Worm (Caenorhabditis elegans) whole organism, late embryonic: ENCODE data around the gene W03D2.9.

Source experiments
- C08G9.2 ChIP-seq: sonication (generic microtip); optimal IDR thresholded peaks from 2 replicates; lab custom pipeline; 2016; ENCODE audit warnings: mild to moderate bottlenecking, missing genetic modification characterization, moderate library complexity, missing compliant biosample characterization
- F13H6.1 ChIP-seq: sonication (generic microtip); optimal IDR thresholded peaks from 2 replicates; lab custom pipeline; 2016; ENCODE audit warnings: missing genetic modification characterization, missing compliant biosample characterization
- K02D7.2 ChIP-seq: sonication (generic microtip); optimal IDR thresholded peaks from 2 replicates; lab custom pipeline; 2017; ENCODE audit warnings: mild to moderate bottlenecking, missing genetic modification characterization, missing compliant biosample characterization
- K09A11.1 ChIP-seq: sonication (generic microtip); optimal IDR thresholded peaks from 2 replicates; lab custom pipeline; 2017; ENCODE audit warnings: antibody characterized with exemption, mild to moderate bottlenecking, missing genetic modification characterization, missing compliant biosample characterization; ENCODE audit not compliant: insufficient read depth
- T23F11.4 ChIP-seq: fragments of 200-800 bp; sonication (Bioruptor generic); optimal IDR thresholded peaks from 2 replicates; lab custom pipeline; 2018; ENCODE audit warnings: mild to moderate bottlenecking, missing genetic modification characterization, missing compliant biosample characterization
- Y22D7AL.16 ChIP-seq: sonication (generic microtip); optimal IDR thresholded peaks from 2 replicates; lab custom pipeline; 2016; ENCODE audit warnings: missing genetic modification characterization, missing compliant biosample characterization
- ahr-1 ChIP-seq: sonication (generic microtip); optimal IDR thresholded peaks from 2 replicates; lab custom pipeline; 2016; ENCODE audit warnings: missing genetic modification characterization, missing compliant biosample characterization
- ama-1 ChIP-seq: fragments of 150-350 bp; optimal IDR thresholded peaks from 2 replicates; lab custom pipeline; 2014
- ceh-14 ChIP-seq: sonication (generic microtip); optimal IDR thresholded peaks from 2 replicates; lab custom pipeline; 2016; ENCODE audit warnings: missing genotype, missing genetic modification characterization, missing compliant biosample characterization
- ceh-2 ChIP-seq: sonication (generic microtip); optimal IDR thresholded peaks from 2 replicates; lab custom pipeline; 2016; ENCODE audit warnings: missing genotype, missing genetic modification characterization, missing compliant biosample characterization
- ceh-22 ChIP-seq: sonication (generic microtip); optimal IDR thresholded peaks from 2 replicates; lab custom pipeline; 2017; ENCODE audit warnings: missing biosample characterization, missing genetic modification characterization
- ceh-24 ChIP-seq: sonication (generic microtip); optimal IDR thresholded peaks from 2 replicates; lab custom pipeline; 2016; ENCODE audit warnings: mild to moderate bottlenecking, missing genetic modification characterization, missing compliant biosample characterization
- ceh-30 ChIP-seq: fragments of 150-350 bp; optimal IDR thresholded peaks from 2 replicates; lab custom pipeline; 2014; ENCODE audit warnings: missing biosample characterization, missing genetic modification characterization
- ceh-45 ChIP-seq: fragments of 200-800 bp; sonication (Bioruptor generic); IDR thresholded peaks from 2 replicates; pipeline ENCODE4 v1.3.6; 2022; ENCODE audit warnings: missing genetic modification reagents, missing genetic modification characterization, missing compliant biosample characterization
- ceh-48 ChIP-seq: sonication (generic microtip); optimal IDR thresholded peaks from 2 replicates; lab custom pipeline; 2016; ENCODE audit warnings: missing genetic modification characterization, inconsistent platforms, missing compliant biosample characterization
- ceh-6 ChIP-seq: fragments of 200-800 bp; sonication (Bioruptor generic); optimal IDR thresholded peaks from 2 replicates; lab custom pipeline; 2018; ENCODE audit warnings: mild to moderate bottlenecking, missing genetic modification characterization, missing compliant biosample characterization
- ceh-9 ChIP-seq: sonication (generic microtip); optimal IDR thresholded peaks from 2 replicates; lab custom pipeline; 2016; ENCODE audit warnings: mild to moderate bottlenecking, missing genetic modification characterization, inconsistent platforms, missing compliant biosample characterization
- che-1 ChIP-seq: sonication (generic microtip); optimal IDR thresholded peaks from 2 replicates; lab custom pipeline; 2016; ENCODE audit warnings: mild to moderate bottlenecking, missing genetic modification characterization, missing compliant biosample characterization
- dmd-4 ChIP-seq: sonication (generic microtip); optimal IDR thresholded peaks from 2 replicates; lab custom pipeline; 2016; ENCODE audit warnings: borderline replicate concordance, missing genetic modification characterization, missing compliant biosample characterization
- dve-1 ChIP-seq: sonication (generic microtip); optimal IDR thresholded peaks from 2 replicates; lab custom pipeline; 2017; ENCODE audit warnings: antibody characterized with exemption, mild to moderate bottlenecking, missing genetic modification characterization, missing compliant biosample characterization
- elt-4 ChIP-seq: sonication (generic microtip); optimal IDR thresholded peaks from 2 replicates; lab custom pipeline; 2016; ENCODE audit warnings: missing genetic modification characterization, missing compliant biosample characterization
- ets-4 ChIP-seq: sonication (generic microtip); optimal IDR thresholded peaks from 2 replicates; lab custom pipeline; 2016; ENCODE audit warnings: missing genetic modification characterization, missing compliant biosample characterization
- fkh-10 ChIP-seq: fragments of 150-350 bp; optimal IDR thresholded peaks from 2 replicates; lab custom pipeline; 2014; ENCODE audit warnings: missing biosample characterization, missing genetic modification reagents, missing genetic modification characterization
- fkh-6 ChIP-seq: sonication (generic microtip); optimal IDR thresholded peaks from 2 replicates; lab custom pipeline; 2016; ENCODE audit warnings: missing genetic modification characterization, missing compliant biosample characterization
- gmeb-2 ChIP-seq: sonication (generic microtip); optimal IDR thresholded peaks from 2 replicates; lab custom pipeline; 2016; ENCODE audit warnings: missing genetic modification characterization, inconsistent platforms, missing compliant biosample characterization
- hlh-13 ChIP-seq: fragments of 200-800 bp; sonication (Bioruptor generic); optimal IDR thresholded peaks from 2 replicates; lab custom pipeline; 2018; ENCODE audit warnings: mild to moderate bottlenecking, missing genetic modification characterization, missing compliant biosample characterization
- hlh-15 ChIP-seq: sonication (generic microtip); optimal IDR thresholded peaks from 2 replicates; lab custom pipeline; 2016; ENCODE audit warnings: missing genetic modification characterization, missing compliant biosample characterization
- hlh-30 ChIP-seq: sonication (generic microtip); optimal IDR thresholded peaks from 2 replicates; lab custom pipeline; 2017; ENCODE audit warnings: antibody characterized with exemption, missing genetic modification characterization, missing compliant biosample characterization; ENCODE audit not compliant: insufficient read depth
- hlh-6 ChIP-seq: sonication (generic microtip); optimal IDR thresholded peaks from 2 replicates; lab custom pipeline; 2016; ENCODE audit warnings: missing genotype, missing genetic modification characterization, missing compliant biosample characterization
- hlh-8 ChIP-seq: sonication (generic microtip); optimal IDR thresholded peaks from 2 replicates; lab custom pipeline; 2016; ENCODE audit warnings: missing genotype, missing genetic modification characterization, missing compliant biosample characterization
- madf-2 ChIP-seq: sonication (generic microtip); optimal IDR thresholded peaks from 2 replicates; lab custom pipeline; 2017; ENCODE audit warnings: missing genetic modification characterization, missing compliant biosample characterization
- mec-3 ChIP-seq: sonication (generic microtip); optimal IDR thresholded peaks from 2 replicates; lab custom pipeline; 2016; ENCODE audit warnings: borderline replicate concordance, missing genetic modification characterization, missing compliant biosample characterization
- nfya-1 ChIP-seq: sonication (generic microtip); optimal IDR thresholded peaks from 2 replicates; lab custom pipeline; 2017; ENCODE audit warnings: missing genetic modification characterization, mild to moderate bottlenecking, missing compliant biosample characterization, antibody characterized with exemption, moderate library complexity
- nhr-11 ChIP-seq: fragments of 150-350 bp; optimal IDR thresholded peaks from 2 replicates; lab custom pipeline; 2014; ENCODE audit warnings: missing biosample characterization, missing genetic modification characterization
- npax-4 ChIP-seq: sonication (generic microtip); optimal IDR thresholded peaks from 2 replicates; lab custom pipeline; 2016; ENCODE audit warnings: missing genetic modification characterization, missing compliant biosample characterization
- odd-2 ChIP-seq: sonication (generic microtip); optimal IDR thresholded peaks from 2 replicates; lab custom pipeline; 2017; ENCODE audit warnings: antibody characterized with exemption, mild to moderate bottlenecking, missing genetic modification characterization, missing compliant biosample characterization
- pag-3 ChIP-seq: sonication (generic microtip); optimal IDR thresholded peaks from 2 replicates; lab custom pipeline; 2016; ENCODE audit warnings: missing compliant biosample characterization, missing genetic modification characterization, borderline replicate concordance
- pat-9 ChIP-seq: fragments of 200-800 bp; sonication (Bioruptor generic); optimal IDR thresholded peaks from 2 replicates; lab custom pipeline; 2018; ENCODE audit warnings: mild to moderate bottlenecking, missing genetic modification characterization, moderate library complexity, missing compliant biosample characterization
- pax-1 ChIP-seq: fragments of 150-350 bp; optimal IDR thresholded peaks from 2 replicates; lab custom pipeline; 2014; ENCODE audit warnings: missing biosample characterization, missing genetic modification characterization
- pha-2 ChIP-seq: sonication (generic microtip); optimal IDR thresholded peaks from 2 replicates; lab custom pipeline; 2017; ENCODE audit warnings: mild to moderate bottlenecking, missing genetic modification characterization, missing compliant biosample characterization
- pqm-1 ChIP-seq: sonication (generic microtip); optimal IDR thresholded peaks from 2 replicates; lab custom pipeline; 2016; ENCODE audit warnings: missing genetic modification characterization, missing compliant biosample characterization
- pros-1 ChIP-seq: fragments of 150-350 bp; optimal IDR thresholded peaks from 2 replicates; lab custom pipeline; 2014; ENCODE audit warnings: missing biosample characterization, missing genetic modification reagents, missing genetic modification characterization
- ref-2 ChIP-seq: sonication (generic microtip); optimal IDR thresholded peaks from 2 replicates; lab custom pipeline; 2016; ENCODE audit warnings: missing genetic modification characterization, missing compliant biosample characterization
- sox-2 ChIP-seq: fragments of 200-800 bp; sonication (Bioruptor generic); IDR thresholded peaks from 2 replicates; pipeline ENCODE4 v1.3.6; 2022; ENCODE audit warnings: missing genetic modification reagents, missing genetic modification characterization, missing compliant biosample characterization
- sox-4 ChIP-seq: sonication (generic microtip); optimal IDR thresholded peaks from 2 replicates; lab custom pipeline; 2017; ENCODE audit warnings: mild to moderate bottlenecking, missing genetic modification characterization, inconsistent platforms, missing compliant biosample characterization
- syd-9 ChIP-seq: sonication (generic microtip); optimal IDR thresholded peaks from 2 replicates; lab custom pipeline; 2016; ENCODE audit warnings: mild to moderate bottlenecking, missing genetic modification characterization, moderate library complexity, missing compliant biosample characterization
- tbx-2 ChIP-seq: sonication (generic microtip); optimal IDR thresholded peaks from 2 replicates; lab custom pipeline; 2016; ENCODE audit warnings: missing genetic modification characterization, missing compliant biosample characterization
- ttx-3 ChIP-seq: sonication (generic microtip); optimal IDR thresholded peaks from 2 replicates; lab custom pipeline; 2016; ENCODE audit warnings: missing genetic modification reagents, missing genetic modification characterization, missing compliant biosample characterization
- unc-3 ChIP-seq, 2 experiments: fragments of 200-800 bp in 1 of 2; sonication (Bioruptor generic) in 1 of 2; sonication (generic microtip) in 1 of 2; conservative IDR thresholded peaks in 1 of 2; optimal IDR thresholded peaks in 1 of 2; 2 replicates each; pipeline versions ENCODE4 v1.3.6 to Lab custom; 2016 to 2022; ENCODE audit warnings: missing compliant biosample characterization in 2 of 2, missing genetic modification characterization in 2 of 2, missing genetic modification reagents in 1 of 2
- unc-42 ChIP-seq: sonication (generic microtip); optimal IDR thresholded peaks from 2 replicates; lab custom pipeline; 2016; ENCODE audit warnings: missing genotype, missing genetic modification characterization, missing compliant biosample characterization
- unc-55 ChIP-seq: sonication (generic microtip); optimal IDR thresholded peaks from 2 replicates; lab custom pipeline; 2017; ENCODE audit warnings: missing biosample characterization, missing genetic modification reagents, missing genetic modification characterization
- unc-86 ChIP-seq: sonication (generic microtip); optimal IDR thresholded peaks from 2 replicates; lab custom pipeline; 2016; ENCODE audit warnings: missing genetic modification characterization, missing compliant biosample characterization
- zip-5 ChIP-seq: sonication (generic microtip); optimal IDR thresholded peaks from 2 replicates; lab custom pipeline; 2016; ENCODE audit warnings: missing genetic modification characterization, missing compliant biosample characterization
- ztf-16 ChIP-seq: sonication (generic microtip); optimal IDR thresholded peaks from 2 replicates; lab custom pipeline; 2017; ENCODE audit warnings: missing genetic modification characterization, missing compliant biosample characterization

Gene W03D2.9

ce11 chrIV:4093087-4093486, 18.6 kb upstream of the W03D2.9 start:
- no peak for TF ChIP-seq pros-1 (tag; lab: Kevin White, UChicago)
- no peak for TF ChIP-seq ztf-16 (tag; lab: Kevin White, UChicago)
- no peak for TF ChIP-seq ceh-22
- peak; percentile 17 for TF ChIP-seq ceh-2 (tag; lab: Kevin White, UChicago)
- TF ChIP-seq ceh-30: no peak
- TF ChIP-seq ceh-9 (tag; lab: Kevin White, UChicago): no peak
- TF ChIP-seq T23F11.4 (GFP tag; lab: Kevin White, UChicago): no peak
- no peak for TF ChIP-seq zip-5
- TF ChIP-seq ceh-14 (tag; lab: Kevin White, UChicago): no peak
- no peak for TF ChIP-seq madf-2 (tag; lab: Kevin White, UChicago)
- TF ChIP-seq pha-2 (tag; lab: Kevin White, UChicago): no peak
- TF ChIP-seq unc-42 (tag; lab: Kevin White, UChicago): peak; percentile 17
- TF ChIP-seq hlh-30 (tag; lab: Kevin White, UChicago): no peak
- no peak for TF ChIP-seq ets-4 (tag; lab: Kevin White, UChicago)
- TF ChIP-seq dve-1 (tag; lab: Kevin White, UChicago): peak; percentile 21
- TF ChIP-seq unc-55 (GFP tag; lab: Kevin White, UChicago): peak; percentile 8
- TF ChIP-seq nhr-11 (tag; lab: Kevin White, UChicago): no peak
- no peak for TF ChIP-seq dmd-4
- no peak for TF ChIP-seq ceh-6 (GFP tag; lab: Kevin White, UChicago)
- no peak for TF ChIP-seq pqm-1
- no peak for TF ChIP-seq K09A11.1 (tag; lab: Kevin White, UChicago)
- no peak for TF ChIP-seq unc-3 (GFP tag; conservative IDR thresholded peaks at IDR 0.05; lab: Robert Waterston, UW)
- TF ChIP-seq unc-3 (tag; optimal IDR thresholded peaks at IDR 0.05; lab: Kevin White, UChicago): no peak
- no peak for TF ChIP-seq pax-1 (tag; lab: Kevin White, UChicago)
- no peak for TF ChIP-seq hlh-15 (tag; lab: Kevin White, UChicago)
- TF ChIP-seq ttx-3 (tag; lab: Kevin White, UChicago): no peak
- no peak for TF ChIP-seq ahr-1 (tag; lab: Kevin White, UChicago)
- TF ChIP-seq ama-1: no peak
- TF ChIP-seq pat-9 (tag; lab: Kevin White, UChicago): no peak
- no peak for TF ChIP-seq unc-86
- TF ChIP-seq elt-4 (tag; lab: Kevin White, UChicago): no peak
- no peak for TF ChIP-seq gmeb-2 (tag; lab: Kevin White, UChicago)
- no peak for TF ChIP-seq ceh-45 (GFP tag; lab: Robert Waterston, UW)
- TF ChIP-seq nfya-1: peak; percentile 74
- no peak for TF ChIP-seq odd-2 (tag; lab: Kevin White, UChicago)
- no peak for TF ChIP-seq sox-2 (GFP tag; lab: Robert Waterston, UW)
- no peak for TF ChIP-seq hlh-13
- no peak for TF ChIP-seq fkh-6
- no peak for TF ChIP-seq K02D7.2 (tag; lab: Kevin White, UChicago)
- TF ChIP-seq tbx-2 (tag; lab: Kevin White, UChicago): peak; percentile 29
- peak; percentile 37 for TF ChIP-seq C08G9.2 (tag; lab: Kevin White, UChicago)
- peak; percentile 22 for TF ChIP-seq ceh-48 (tag; lab: Kevin White, UChicago)
- no peak for TF ChIP-seq syd-9 (tag; lab: Kevin White, UChicago)
- TF ChIP-seq Y22D7AL.16 (tag; lab: Kevin White, UChicago): no peak
- TF ChIP-seq ref-2 (tag; lab: Kevin White, UChicago): no peak
- no peak for TF ChIP-seq hlh-8 (tag; lab: Kevin White, UChicago)
- TF ChIP-seq ceh-24 (tag; lab: Kevin White, UChicago): no peak
- TF ChIP-seq mec-3 (tag; lab: Kevin White, UChicago): no peak
- no peak for TF ChIP-seq che-1
- TF ChIP-seq sox-4 (tag; lab: Kevin White, UChicago): no peak
- no peak for TF ChIP-seq hlh-6 (tag; lab: Kevin White, UChicago)
- TF ChIP-seq F13H6.1 (tag; lab: Kevin White, UChicago): peak; percentile 20
- TF ChIP-seq fkh-10 (GFP tag; lab: Kevin White, UChicago): no peak
- no peak for TF ChIP-seq pag-3 (tag; lab: Kevin White, UChicago)
- TF ChIP-seq npax-4 (tag; lab: Kevin White, UChicago): no peak
